Worm (Caenorhabditis elegans) whole organism, mixed stage, embryonic: Measurements from ENCODE around the gene nhr-262.

Experiments
- ces-1 ChIP-seq: fragments of 150-350 bp; optimal IDR thresholded peaks from 2 replicates; lab custom pipeline; 2014; ENCODE audit warnings: missing biosample characterization, missing genetic modification reagents, missing genetic modification characterization
- nhr-28 ChIP-seq: fragments of 150-350 bp; optimal IDR thresholded peaks from 2 replicates; lab custom pipeline; 2014; ENCODE audit warnings: missing biosample characterization, missing genetic modification characterization
- sptf-1 ChIP-seq: sonication (generic microtip); optimal IDR thresholded peaks from 2 replicates; lab custom pipeline; 2017; ENCODE audit warnings: mild to moderate bottlenecking, missing genetic modification characterization, moderate library complexity, missing compliant biosample characterization
- unc-62 ChIP-seq: fragments of 150-350 bp; optimal IDR thresholded peaks from 2 replicates; lab custom pipeline; 2014; ENCODE audit warnings: missing biosample characterization, missing genetic modification reagents, missing genetic modification characterization
- ztf-11 ChIP-seq: fragments of 150-350 bp; optimal IDR thresholded peaks from 2 replicates; lab custom pipeline; 2014; ENCODE audit warnings: missing biosample characterization, missing genetic modification characterization

- TF ChIP-seq ces-1 (GFP tag; lab: Kevin White, UChicago) = no peak
- TF ChIP-seq unc-62 (GFP tag; lab: Kevin White, UChicago) = no peak
- TF ChIP-seq ztf-11 = no peak
- TF ChIP-seq nhr-28 = no peak
- no peak for TF ChIP-seq sptf-1 (tag; lab: Kevin White, UChicago)
Measured at ce11 chrV:16888788-16889325, 15.9 kb upstream of the nhr-262 start, which contains the start of the genes ifas-2 and fbxa-44.
